Fruit fly (Drosophila melanogaster) Kc167 (cell line): Measurements from ENCODE around the gene Cyp312a1.

Source experiments
- Myc ChIP-seq: fragments of >200 bp; optimal IDR thresholded peaks from 2 replicates; lab custom pipeline; 2017; ENCODE audit warnings: missing external identifiers
- Sin3A ChIP-seq: fragments of >200 bp; optimal IDR thresholded peaks from 2 replicates; lab custom pipeline; 2018; ENCODE audit warnings: missing external identifiers
- h ChIP-seq: fragments of >200 bp; optimal IDR thresholded peaks from 3 replicates; lab custom pipeline; 2018; ENCODE audit warnings: missing external identifiers
- insv ChIP-seq: fragments of >200 bp; optimal IDR thresholded peaks from 3 replicates; lab custom pipeline; 2018; ENCODE audit warnings: missing external identifiers
- psq ChIP-seq: fragments of >200 bp; optimal IDR thresholded peaks from 2 replicates; lab custom pipeline; 2017; ENCODE audit warnings: missing external identifiers
- ttk ChIP-seq: sonication (Bioruptor generic); optimal IDR thresholded peaks from 2 replicates; lab custom pipeline; 2017; ENCODE audit warnings: missing external identifiers

Cyp312a1 gene

dm6 chr3L:18112669-18113068, 19.8 kb downstream of the Cyp312a1 start, which contains the start of the genes CG32195 and CG7341:
Gene CG32195 (plus strand): TSS chr3L:18112959.
Gene CG7341 (plus strand): TSS chr3L:18112959.
- TF ChIP-seq ttk (lab: Kevin White, UChicago): no peak
- TF ChIP-seq h: no peak
- TF ChIP-seq Myc (lab: Kevin White, UChicago): no peak
- no peak for TF ChIP-seq psq (lab: Kevin White, UChicago)
- TF ChIP-seq insv: no peak
- no peak for TF ChIP-seq Sin3A

dm6 chr3L:18109459-18109863, 23.0 kb downstream of the Cyp312a1 start, which contains the start of the genes Polr3D and mus304:
Gene Polr3D (minus strand): TSS chr3L:18109574.
Gene mus304 (plus strand): TSS chr3L:18109814.
- TF ChIP-seq Myc (lab: Kevin White, UChicago) (no peak), h (no peak), psq (lab: Kevin White, UChicago) (no peak), ttk (lab: Kevin White, UChicago) (no peak), insv (no peak), Sin3A (no peak)

dm6 chr3L:18106021-18106944, 26.2 kb downstream of the Cyp312a1 start, which contains the start of the genes CG13698 and mRpS26:
Gene CG13698 (minus strand): TSS chr3L:18106149.
Gene mRpS26 (plus strand): TSS chr3L:18106579.
- TF ChIP-seq h: no peak
- no peak for TF ChIP-seq ttk (lab: Kevin White, UChicago)
- TF ChIP-seq insv: no peak
- TF ChIP-seq psq (lab: Kevin White, UChicago): no peak
- TF ChIP-seq Myc (lab: Kevin White, UChicago): no peak
- TF ChIP-seq Sin3A: no peak

dm6 chr3L:18105343-18106020, 27.0 kb downstream of the Cyp312a1 start:
- TF ChIP-seq Myc (lab: Kevin White, UChicago): no peak

dm6 chr3L:18102161-18102565, 30.3 kb downstream of the Cyp312a1 start:
- TF ChIP-seq Sin3A: no peak

dm6 chr3L:18101421-18101996, 31.0 kb downstream of the Cyp312a1 start:
- no peak for TF ChIP-seq psq (lab: Kevin White, UChicago)
- no peak for TF ChIP-seq ttk (lab: Kevin White, UChicago)
- TF ChIP-seq insv: no peak
- no peak for TF ChIP-seq Myc (lab: Kevin White, UChicago)
- TF ChIP-seq Sin3A: no peak
- no peak for TF ChIP-seq h

- TF ChIP-seq ttk (lab: Kevin White, UChicago) (no peak), h (no peak), insv (no peak), Sin3A (no peak), Myc (lab: Kevin White, UChicago) (no peak), psq (lab: Kevin White, UChicago) (no peak)
Observed at dm6 chr3L:18099715-18100114, 32.8 kb downstream of the Cyp312a1 start.

dm6 chr3L:18096726-18097125, 35.8 kb downstream of the Cyp312a1 start:
- no peak for TF ChIP-seq h

- TF ChIP-seq Sin3A (no peak), h (no peak), insv (no peak), psq (lab: Kevin White, UChicago) (no peak), ttk (lab: Kevin White, UChicago) (no peak), Myc (lab: Kevin White, UChicago) (no peak)
Observed at dm6 chr3L:18093875-18094274, 38.6 kb downstream of the Cyp312a1 start.

dm6 chr3L:18088027-18088426, 44.5 kb downstream of the Cyp312a1 start:
- TF ChIP-seq insv: no peak

- TF ChIP-seq ttk (lab: Kevin White, UChicago): no peak
- no peak for TF ChIP-seq h
- TF ChIP-seq insv: no peak
- no peak for TF ChIP-seq Sin3A
- TF ChIP-seq Myc (lab: Kevin White, UChicago): no peak
- TF ChIP-seq psq (lab: Kevin White, UChicago): no peak
Observed at dm6 chr3L:18086754-18087685, 45.5 kb downstream of the Cyp312a1 start, which contains the start of gene CG34253. Gene CG34253 (minus strand): TSS chr3L:18087320.

dm6 chr3L:18083994-18084393, 48.5 kb downstream of the Cyp312a1 start:
- no peak for TF ChIP-seq Sin3A
- TF ChIP-seq ttk (lab: Kevin White, UChicago): no peak
- no peak for TF ChIP-seq h
- no peak for TF ChIP-seq insv
- no peak for TF ChIP-seq Myc (lab: Kevin White, UChicago)
- TF ChIP-seq psq (lab: Kevin White, UChicago): no peak
